Fruit fly (Drosophila melanogaster): ENCODE measurements around the gene Osi10b.

Osi10b gene

DNA sequence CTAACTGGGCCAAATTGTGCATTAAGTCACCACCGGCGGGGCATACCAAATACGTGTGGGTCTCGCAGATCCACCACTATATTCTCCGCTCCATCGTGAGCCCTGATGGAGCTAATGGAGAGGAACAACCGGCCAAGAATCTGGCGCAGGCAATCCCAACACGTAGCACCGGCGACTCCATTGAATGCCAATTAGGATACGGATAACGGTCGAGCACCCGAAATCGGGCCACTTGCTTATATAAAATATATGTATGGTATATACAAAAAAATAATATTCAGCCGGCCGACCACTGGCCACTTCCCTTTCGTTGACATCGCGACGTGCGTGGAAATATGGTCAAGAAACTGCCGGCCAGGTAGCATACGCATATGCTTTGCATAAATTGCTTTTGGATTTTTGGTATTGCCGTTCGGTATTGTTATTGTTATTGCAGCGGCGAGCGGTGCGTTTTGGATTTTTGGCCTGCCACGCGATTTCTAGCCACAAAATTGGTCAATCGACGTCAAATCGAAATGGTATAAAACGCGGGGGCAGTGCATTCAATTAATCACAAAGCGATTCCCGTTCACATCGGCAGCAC lies 35.4 kb downstream of the Osi10b start, which contains the start of gene Osi15:
Gene Osi15, plus strand, starts transcription at position 548 of the 583 bp plus-strand sequence.
- peak; percentile 41 for TF ChIP-seq svp (GFP tag)
- no peak for TF ChIP-seq dsx (GFP tag; optimal IDR thresholded peaks at IDR 0.05; ENCODE audit: poor library complexity, severe bottlenecking)
- TF ChIP-seq OdsH (GFP tag; optimal IDR thresholded peaks at IDR 0.05), result no peak

- TF ChIP-seq CG1621 (tag; optimal IDR thresholded peaks at IDR 0.05) (no peak), Hr39 (GFP tag; optimal IDR thresholded peaks at IDR 0.05) (no peak), CG6808 (GFP tag; optimal IDR thresholded peaks at IDR 0.05) (no peak), Sox14 (GFP tag; optimal IDR thresholded peaks at IDR 0.05) (no peak), pdm3 (GFP tag; optimal IDR thresholded peaks at IDR 0.05) (no peak), Ets96B (tag; optimal IDR thresholded peaks at IDR 0.05) (no peak), salr (GFP tag; optimal IDR thresholded peaks at IDR 0.05) (no peak), CG7368 (GFP tag; optimal IDR thresholded peaks at IDR 0.05) (no peak), achi (GFP tag; optimal IDR thresholded peaks at IDR 0.05) (no peak), CG6276 (GFP tag; optimal IDR thresholded peaks at IDR 0.05) (no peak), spab (GFP tag; optimal IDR thresholded peaks at IDR 0.05) (no peak), eg (GFP tag; IDR thresholded peaks at IDR 0.05) (no peak), Sox102F (GFP tag; optimal IDR thresholded peaks at IDR 0.05) (no peak), CG32006 (GFP tag; optimal IDR thresholded peaks at IDR 0.05) (no peak), fkh (GFP tag; optimal IDR thresholded peaks at IDR 0.05) (no peak), dsx (GFP tag; optimal IDR thresholded peaks at IDR 0.05; ENCODE audit: poor library complexity, severe bottlenecking) (no peak)
These were observed 37.7 kb downstream of the Osi10b start, which contains the start of gene CG46396 for dm6 chr3R:6303738-6304137. CG46396 (plus strand) TSS chr3R:6304038.

- no peak for TF ChIP-seq pdm3 (GFP tag; optimal IDR thresholded peaks at IDR 0.05)
- no peak for TF ChIP-seq Eip78C (GFP tag)
- TF ChIP-seq CG6808 (GFP tag; optimal IDR thresholded peaks at IDR 0.05), result no peak
- no peak for TF ChIP-seq CG3032 (tag; optimal IDR thresholded peaks at IDR 0.05)
These were observed 39.0 kb downstream of the Osi10b start, which contains the start of gene Osi16 for dm6 chr3R:6304947-6305346. Osi16 (plus strand) TSS chr3R:6305247.

- TF ChIP-seq CG3032 (tag; optimal IDR thresholded peaks at IDR 0.05) (no peak), Lpt (GFP tag; optimal IDR thresholded peaks at IDR 0.05) (no peak), fd59A (GFP tag; optimal IDR thresholded peaks at IDR 0.05) (no peak), CG8632 (GFP tag; optimal IDR thresholded peaks at IDR 0.05) (no peak), cyc (GFP tag; optimal IDR thresholded peaks at IDR 0.05) (no peak), CG1621 (tag; optimal IDR thresholded peaks at IDR 0.05) (no peak), svp (GFP tag) (no peak), CG6276 (GFP tag; optimal IDR thresholded peaks at IDR 0.05) (no peak)
These were observed 40.6 kb downstream of the Osi10b start, which contains the start of gene CG46026 for dm6 chr3R:6306584-6306983. CG46026 (plus strand) TSS chr3R:6306884.

dm6 chr3R:6309676-6310075 lies 43.7 kb downstream of the Osi10b start, which contains the start of gene CG31560:
CG31560 (plus strand) TSS chr3R:6309976.
- no peak for TF ChIP-seq CG7368 (GFP tag; optimal IDR thresholded peaks at IDR 0.05)
- TF ChIP-seq fd85E (GFP tag; optimal IDR thresholded peaks at IDR 0.05), result no peak
- no peak for TF ChIP-seq CG32006 (GFP tag; optimal IDR thresholded peaks at IDR 0.05)
- no peak for TF ChIP-seq CG1621 (tag; optimal IDR thresholded peaks at IDR 0.05)
- no peak for TF ChIP-seq Eip78C (GFP tag)
- TF ChIP-seq CG6854 (GFP tag; optimal IDR thresholded peaks at IDR 0.05), result no peak
- no peak for TF ChIP-seq CG6276 (GFP tag; optimal IDR thresholded peaks at IDR 0.05)
- TF ChIP-seq eg (GFP tag; IDR thresholded peaks at IDR 0.05), result no peak
- no peak for TF ChIP-seq Gug (GFP tag; IDR thresholded peaks at IDR 0.05)
- no peak for TF ChIP-seq CG8319 (GFP tag; optimal IDR thresholded peaks at IDR 0.05)
- no peak for TF ChIP-seq Blimp-1 (GFP tag; optimal IDR thresholded peaks at IDR 0.05)
- no peak for TF ChIP-seq Met (GFP tag; optimal IDR thresholded peaks at IDR 0.05)
- no peak for TF ChIP-seq CG31627 (GFP tag; optimal IDR thresholded peaks at IDR 0.05)
- no peak for TF ChIP-seq Hr4 (GFP tag; optimal IDR thresholded peaks at IDR 0.05)
- no peak for TF ChIP-seq achi (GFP tag; optimal IDR thresholded peaks at IDR 0.05)
